Fruit fly (Drosophila melanogaster) whole organism, embryonic: ENCODE measurements around the gene DAAM.

Experiments used
- CG11560 ChIP-seq: fragments of 200-800 bp; sonication (Bioruptor generic); IDR thresholded peaks from 3 replicates; pipeline ENCODE4 v1.3.6; 2022; ENCODE audit warnings: missing biosample characterization, missing genetic modification characterization
- CG12104 ChIP-seq: fragments of 200-800 bp; sonication (Bioruptor generic); optimal IDR thresholded peaks from 3 replicates; lab custom pipeline; 2016; ENCODE audit warnings: missing biosample characterization, missing genetic modification characterization
- CG12236 ChIP-seq: fragments of 200-800 bp; sonication (Bioruptor generic); optimal IDR thresholded peaks from 2 replicates; lab custom pipeline; 2016; ENCODE audit warnings: missing biosample characterization, missing genetic modification characterization
- CG14014 ChIP-seq: fragments of 200-800 bp; sonication (Bioruptor generic); IDR thresholded peaks from 2 replicates; pipeline ENCODE4 v1.3.6; 2022; ENCODE audit warnings: missing biosample characterization, missing genetic modification characterization
- CG16813 ChIP-seq: fragments of 200-800 bp; sonication (Bioruptor generic); IDR thresholded peaks from 3 replicates; pipeline ENCODE4 v1.3.6; 2022; ENCODE audit warnings: missing biosample characterization, missing genetic modification characterization; ENCODE audit not compliant: partially characterized antibody
- Dll ChIP-seq: fragments of 200-800 bp; sonication (Bioruptor generic); IDR thresholded peaks from 4 replicates; pipeline ENCODE4 v1.3.6; 2022; ENCODE audit warnings: missing biosample characterization, missing genetic modification characterization; ENCODE audit not compliant: partially characterized antibody
- Taf1 ChIP-seq: fragments of 200-800 bp; sonication (Bioruptor generic); IDR thresholded peaks from 2 replicates; pipeline ENCODE4 v1.3.6; 2022; ENCODE audit warnings: missing biosample characterization, missing genetic modification characterization
- bigmax ChIP-seq: fragments of 200-800 bp; sonication (Bioruptor generic); optimal IDR thresholded peaks from 2 replicates; lab custom pipeline; 2018; ENCODE audit warnings: missing biosample characterization, mild to moderate bottlenecking, missing genetic modification characterization
- cato ChIP-seq: fragments of 200-800 bp; sonication (Bioruptor generic); optimal IDR thresholded peaks from 2 replicates; lab custom pipeline; 2016; ENCODE audit warnings: missing biosample characterization, missing genetic modification characterization, borderline replicate concordance
- pros ChIP-seq: fragments of 200-800 bp; sonication (Bioruptor generic); optimal IDR thresholded peaks from 3 replicates; lab custom pipeline; 2019; ENCODE audit warnings: missing biosample characterization, mild to moderate bottlenecking, missing genetic modification characterization, moderate library complexity
- seq ChIP-seq: fragments of 200-800 bp; sonication (Bioruptor generic); IDR thresholded peaks from 2 replicates; pipeline ENCODE4 v1.3.6; 2022; ENCODE audit warnings: missing biosample characterization, missing genetic modification characterization
- tin ChIP-seq: fragments of 200-800 bp; sonication (Bioruptor generic); optimal IDR thresholded peaks from 3 replicates; lab custom pipeline; 2016; ENCODE audit warnings: missing biosample characterization, missing genetic modification characterization

dm6 chrX:1239832-1240231, 82.3 kb downstream of the DAAM start, which contains the start of gene CG11403:
- TF ChIP-seq tin (GFP tag; lab: Kevin White, UChicago) (no peak), bigmax (GFP tag; lab: Kevin White, UChicago) (no peak), CG14014 (GFP tag; lab: Robert Waterston, UW) (no peak), pros (GFP tag; lab: Kevin White, UChicago) (no peak), Dll (GFP tag; lab: Robert Waterston, UW) (peak; percentile 93), seq (GFP tag; lab: Robert Waterston, UW) (no peak), Taf1 (no peak), CG12104 (GFP tag; lab: Kevin White, UChicago) (no peak), CG16813 (peak; percentile 88), CG12236 (GFP tag; lab: Kevin White, UChicago) (no peak), cato (GFP tag; lab: Kevin White, UChicago) (no peak), CG11560 (tag; lab: Robert Waterston, UW) (peak; percentile 81; the same call in 2 of the 3 replicates)
